Fruit fly (Drosophila melanogaster): Measurements from ENCODE around the gene CG45487.
"Not testable (repeated sequence)": the region's sequence is repeated elsewhere in the genome, so short reads cannot be mapped to it uniquely, and the experiment has no call there.

DNA sequence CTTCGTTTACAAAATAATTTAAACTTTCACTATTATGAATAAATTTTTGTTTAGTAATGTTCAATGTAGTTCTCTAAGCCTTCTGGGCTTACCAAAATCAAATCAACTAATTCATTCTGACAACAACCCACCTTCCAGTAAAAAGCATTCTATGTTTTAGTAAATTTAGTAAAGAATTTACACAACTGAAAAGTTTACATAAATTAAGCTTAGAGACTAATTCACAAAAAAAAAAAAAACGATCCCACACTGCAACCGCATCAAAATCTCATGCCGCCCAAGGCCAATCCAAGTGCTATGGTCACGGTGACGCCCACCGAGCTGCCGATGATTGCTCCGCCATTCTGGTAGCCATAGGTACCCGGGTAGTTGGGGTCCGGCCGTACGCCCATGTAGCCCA is 33.7 kb upstream of the CG45487 start, which contains the start of gene CG45493:
- not testable (repeated sequence) for TF ChIP-seq h, Myc, ttk, psq, insv, Sin3A (optimal IDR thresholded peaks at IDR 0.05)

Measured in Kc167 (cell line).